Fruit fly (Drosophila melanogaster) whole organism, adult: ENCODE measurements around the gene CG15269.

Source experiments
- CG5204 ChIP-seq: fragments of 200-800 bp; sonication (Bioruptor generic); optimal IDR thresholded peaks from 2 replicates; lab custom pipeline; 2016; ENCODE audit warnings: missing biosample characterization, missing genetic modification characterization
- kay ChIP-seq: fragments of 200-800 bp; sonication (Bioruptor generic); peaks from one replicate; lab custom pipeline; 2016; ENCODE audit warnings: missing biosample characterization, missing genetic modification characterization, borderline replicate concordance

DNA sequence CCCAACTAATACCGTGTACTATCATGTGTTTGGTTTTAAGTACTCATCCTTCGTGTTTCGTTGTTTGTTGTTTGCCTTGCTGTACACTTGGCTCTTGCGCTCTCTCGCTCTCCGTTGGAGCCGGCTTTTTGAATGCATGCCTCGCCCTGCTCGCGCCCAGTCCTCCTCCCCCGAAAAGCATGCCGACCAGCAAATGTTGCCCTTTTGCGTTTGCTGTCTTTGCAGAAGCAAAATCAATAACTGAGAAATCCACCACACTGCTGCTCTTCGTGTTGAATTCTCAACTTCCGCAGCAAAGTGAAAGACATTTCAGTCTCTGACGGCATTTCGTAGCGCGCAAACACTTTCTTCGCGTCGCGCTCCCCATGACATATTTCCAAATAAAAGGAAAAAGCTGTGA is 34.7 kb upstream of the CG15269 start, which contains the start of gene wwk:
- TF ChIP-seq CG5204 (GFP tag; lab: Kevin White, UChicago) (no peak), kay (no peak)
